Worm (Caenorhabditis elegans) whole organism, mixed stage, embryonic: Measurements from ENCODE around the gene D1046.16.

ENCODE experiments used
- blmp-1 ChIP-seq: fragments of 150-350 bp; optimal IDR thresholded peaks from 2 replicates; lab custom pipeline; 2014; ENCODE audit warnings: missing biosample characterization, missing genetic modification characterization
- ceh-83 ChIP-seq: fragments of 200-800 bp; sonication (Bioruptor generic); optimal IDR thresholded peaks from 2 replicates; lab custom pipeline; 2018; ENCODE audit warnings: mild to moderate bottlenecking, missing genetic modification characterization, missing compliant biosample characterization
- nhr-28 ChIP-seq: fragments of 150-350 bp; optimal IDR thresholded peaks from 2 replicates; lab custom pipeline; 2014; ENCODE audit warnings: missing biosample characterization, missing genetic modification characterization
- unc-120 ChIP-seq: sonication (generic microtip); optimal IDR thresholded peaks from 2 replicates; lab custom pipeline; 2017; ENCODE audit warnings: missing genetic modification characterization, missing compliant biosample characterization; ENCODE audit not compliant: poor library complexity, severe bottlenecking
- zip-8 ChIP-seq: fragments of 150-350 bp; optimal IDR thresholded peaks from 2 replicates; lab custom pipeline; 2014; ENCODE audit warnings: missing biosample characterization, missing genetic modification characterization
- ztf-11 ChIP-seq: fragments of 150-350 bp; optimal IDR thresholded peaks from 2 replicates; lab custom pipeline; 2014; ENCODE audit warnings: missing biosample characterization, missing genetic modification characterization

- no peak for TF ChIP-seq zip-8 (tag; lab: Kevin White, UChicago)
- no peak for TF ChIP-seq unc-120 (tag; lab: Kevin White, UChicago)
- no peak for TF ChIP-seq ztf-11 (tag; lab: Kevin White, UChicago)
- no peak for TF ChIP-seq ceh-83
- no peak for TF ChIP-seq blmp-1 (tag; lab: Kevin White, UChicago)
- no peak for TF ChIP-seq nhr-28 (tag; lab: Kevin White, UChicago)
Observed at ce11 chrIV:8901346-8901745, 20.6 kb upstream of the D1046.16 start, which contains the start of gene C27B7.5.
